Worm (Caenorhabditis elegans) whole organism, early embryonic: ENCODE results near the gene nas-29.
"Not testable (repeated sequence)": the region's sequence is repeated elsewhere in the genome, so short reads cannot be mapped to it uniquely, and the experiment has no call there.

Source experiments
- B0310.2 ChIP-seq: sonication (generic microtip); optimal IDR thresholded peaks from 2 replicates; lab custom pipeline; 2016; ENCODE audit warnings: mild to moderate bottlenecking, missing genetic modification characterization, missing compliant biosample characterization
- F13C5.2 ChIP-seq: sonication (generic microtip); optimal IDR thresholded peaks from 2 replicates; lab custom pipeline; 2017; ENCODE audit warnings: mild to moderate bottlenecking, missing genetic modification characterization, inconsistent platforms, missing compliant biosample characterization
- ama-1 ChIP-seq: fragments of 150-350 bp; optimal IDR thresholded peaks from 2 replicates; lab custom pipeline; 2014
- ceh-13 ChIP-seq: fragments of 200-800 bp; sonication (Bioruptor generic); optimal IDR thresholded peaks from 2 replicates; lab custom pipeline; 2018; ENCODE audit warnings: mild to moderate bottlenecking, missing genetic modification characterization, missing compliant biosample characterization
- flt-1 ChIP-seq: fragments of 200-800 bp; sonication (Bioruptor generic); IDR thresholded peaks from 2 replicates; pipeline ENCODE4 v1.3.6; 2022; ENCODE audit warnings: missing genetic modification characterization, missing compliant biosample characterization
- hmg-4 ChIP-seq: fragments of 200-800 bp; sonication (Bioruptor generic); optimal IDR thresholded peaks from 2 replicates; lab custom pipeline; 2018; ENCODE audit warnings: mild to moderate bottlenecking, missing genetic modification characterization, missing compliant biosample characterization
- hnd-1 ChIP-seq: sonication (generic microtip); optimal IDR thresholded peaks from 2 replicates; lab custom pipeline; 2016; ENCODE audit warnings: missing genetic modification characterization, missing compliant biosample characterization
- tbx-11 ChIP-seq: fragments of 200-800 bp; sonication (Bioruptor generic); IDR thresholded peaks from 2 replicates; pipeline ENCODE4 v1.3.6; 2022; ENCODE audit warnings: missing genetic modification characterization, missing compliant biosample characterization

DNA sequence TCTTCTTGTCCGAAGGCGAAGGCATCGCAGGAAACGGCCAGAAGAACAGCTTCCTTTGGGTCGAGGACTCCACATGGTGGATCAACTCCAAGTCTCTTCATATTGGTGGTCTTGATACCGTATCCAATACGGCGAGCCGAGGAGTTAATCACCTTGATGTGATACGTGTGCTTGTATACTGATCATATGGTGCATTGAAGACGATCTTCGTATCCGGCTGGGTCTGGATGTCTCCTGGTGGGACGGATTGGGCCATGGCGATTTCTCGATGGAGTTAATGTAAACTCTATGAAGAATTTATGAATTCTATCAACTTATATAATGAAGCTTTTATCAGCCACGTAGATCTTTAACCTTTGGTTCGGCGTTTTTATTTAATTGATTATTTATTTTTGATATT is 26.6 kb downstream of the nas-29 start, which contains the start of gene msp-74:
- not testable (repeated sequence) for TF ChIP-seq flt-1 (GFP tag; lab: Robert Waterston, UW); ama-1 (lab: Kevin White, UChicago); F13C5.2 (tag; lab: Kevin White, UChicago); tbx-11 (GFP tag; lab: Robert Waterston, UW); hnd-1 (tag; lab: Kevin White, UChicago); ceh-13 (GFP tag; lab: Kevin White, UChicago); hmg-4; B0310.2
